Worm (Caenorhabditis elegans) whole organism, dauer: ENCODE results near the gene C06A8.6.

Experiments used
- unc-62 ChIP-seq: sonication (generic microtip); optimal IDR thresholded peaks from 2 replicates; lab custom pipeline; 2017; ENCODE audit warnings: missing biosample characterization, missing genetic modification reagents, missing genetic modification characterization

The C06A8.6 gene

DNA sequence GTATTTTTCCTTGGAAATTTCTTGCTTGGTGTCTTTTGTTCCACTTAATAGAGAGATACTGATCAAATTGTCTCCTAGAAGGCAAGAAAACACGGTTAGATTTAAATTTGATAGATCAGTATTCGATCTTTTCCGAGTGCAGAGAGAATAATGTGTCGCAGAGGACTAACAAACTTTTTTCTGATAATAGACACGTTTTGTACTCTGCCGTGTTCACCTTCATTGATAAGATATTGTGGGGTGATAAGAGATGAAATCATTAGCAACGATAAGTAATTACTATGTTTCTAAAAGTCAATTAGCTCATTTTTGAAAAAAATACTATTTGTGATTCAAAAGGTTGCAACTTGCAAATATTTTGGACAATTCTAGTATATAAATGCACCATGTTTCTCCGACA is 4.4 kb downstream of the C06A8.6 start:
- no peak for TF ChIP-seq unc-62

DNA sequence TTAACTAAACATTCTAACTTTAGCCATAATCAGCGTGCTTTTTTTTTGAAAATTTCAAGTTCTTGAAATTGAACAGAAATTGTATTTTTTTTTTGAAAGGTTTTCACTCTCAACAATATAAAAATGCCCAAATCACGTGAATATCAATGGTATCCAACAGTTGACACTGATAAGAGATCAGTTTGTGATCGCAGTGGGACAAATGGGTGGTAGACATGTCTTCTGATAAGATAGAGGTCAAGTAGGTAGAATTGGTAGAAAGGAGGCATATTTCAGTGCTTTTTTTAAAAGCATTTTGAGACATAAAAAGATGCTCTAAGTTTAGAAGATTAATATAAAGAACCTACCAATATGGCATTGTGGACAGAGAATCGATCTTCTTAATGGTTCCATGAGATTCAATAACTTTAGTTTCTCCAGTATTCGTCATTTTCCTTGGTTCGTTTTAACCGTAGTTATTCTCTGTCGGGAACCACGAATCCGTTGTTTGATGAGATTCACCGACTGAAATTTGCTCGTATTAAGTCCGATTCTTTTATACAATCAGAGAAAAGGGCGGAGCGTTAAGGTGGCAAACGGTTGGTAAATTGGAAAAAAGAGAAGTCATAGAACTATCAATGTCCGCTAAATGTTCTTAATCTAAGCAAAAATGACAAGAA is 5.2 kb downstream of the C06A8.6 start, which contains the start of gene mthf-1:
Gene mthf-1, minus strand, starts transcription at position 504 of the 659 bp plus-strand sequence.
- TF ChIP-seq unc-62 = no peak

DNA sequence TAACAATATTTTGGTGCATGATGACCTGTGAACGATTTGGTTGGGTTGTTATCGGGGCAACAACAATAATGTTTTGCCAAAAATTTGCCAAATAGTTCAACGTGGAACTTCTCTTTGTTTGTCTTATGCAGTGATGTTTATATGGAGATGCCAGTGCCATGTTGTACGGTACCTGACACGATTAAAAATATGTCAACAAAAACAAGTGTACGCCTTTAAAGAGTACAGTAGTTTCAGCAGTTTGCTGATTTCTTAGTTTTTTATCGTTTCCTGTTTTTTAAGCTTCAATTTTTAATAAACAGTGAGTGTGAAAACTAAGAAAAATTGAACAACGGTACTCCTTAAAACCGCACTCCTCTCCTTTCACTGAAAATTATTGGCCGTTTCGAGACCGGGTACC is 6.0 kb downstream of the C06A8.6 start:
- no peak for TF ChIP-seq unc-62

DNA sequence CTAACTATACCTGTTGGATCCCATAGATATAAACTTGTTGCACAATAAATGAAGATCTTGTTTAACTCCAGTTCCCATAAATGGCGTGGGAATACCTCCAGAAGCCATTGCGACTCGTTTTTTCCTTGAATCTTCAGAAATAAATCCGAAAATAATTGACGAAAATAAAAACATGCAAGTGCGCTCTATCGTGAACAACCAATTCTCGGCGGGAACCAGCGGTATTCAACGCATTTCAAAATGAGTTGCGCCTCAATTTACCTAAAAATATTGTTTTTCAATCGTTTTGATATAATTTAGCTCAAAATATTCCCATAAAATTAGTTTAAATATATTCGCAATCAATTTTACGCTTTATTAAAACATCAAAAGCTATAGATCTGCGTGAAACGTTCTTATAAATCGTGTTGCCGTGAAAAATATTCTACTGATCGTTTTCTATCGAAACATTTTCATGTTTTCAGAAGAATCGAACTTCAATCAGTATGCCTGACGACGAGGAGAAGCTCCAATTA is 8.9 kb downstream of the C06A8.6 start, which contains the start of the genes snpc-1.1 and spdl-1:
Gene snpc-1.1, minus strand, starts transcription at position 200 of the 515 bp plus-strand sequence.
Gene spdl-1, plus strand, starts transcription at position 465 of the 515 bp plus-strand sequence.
- TF ChIP-seq unc-62 = no peak

DNA sequence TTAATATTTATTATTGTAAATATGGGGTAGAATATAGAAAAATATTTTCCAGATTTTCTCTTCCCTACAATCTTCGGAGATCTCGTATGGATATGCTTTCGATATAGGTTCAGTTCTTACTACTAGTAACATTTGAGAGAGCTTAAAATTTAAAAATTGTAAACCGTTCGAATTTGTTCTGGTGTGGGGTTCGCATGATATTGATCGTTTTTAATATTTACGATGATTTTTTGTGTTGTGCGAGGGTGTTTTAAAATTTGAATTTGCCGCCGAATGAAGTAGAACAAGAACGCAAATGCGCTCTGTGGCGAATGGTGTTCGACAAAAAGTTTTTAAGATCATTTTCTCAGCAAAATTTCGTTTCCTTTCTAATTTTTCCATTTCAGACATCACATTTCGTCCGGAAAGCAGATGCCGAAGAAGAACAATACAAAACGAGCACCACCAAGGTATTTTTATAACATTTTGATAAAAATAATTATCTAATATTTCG is 11.2 kb downstream of the C06A8.6 start, which contains the start of gene skr-17:
Gene skr-17, plus strand, starts transcription at position 51 of the 493 bp plus-strand sequence.
- TF ChIP-seq unc-62 = no peak

DNA sequence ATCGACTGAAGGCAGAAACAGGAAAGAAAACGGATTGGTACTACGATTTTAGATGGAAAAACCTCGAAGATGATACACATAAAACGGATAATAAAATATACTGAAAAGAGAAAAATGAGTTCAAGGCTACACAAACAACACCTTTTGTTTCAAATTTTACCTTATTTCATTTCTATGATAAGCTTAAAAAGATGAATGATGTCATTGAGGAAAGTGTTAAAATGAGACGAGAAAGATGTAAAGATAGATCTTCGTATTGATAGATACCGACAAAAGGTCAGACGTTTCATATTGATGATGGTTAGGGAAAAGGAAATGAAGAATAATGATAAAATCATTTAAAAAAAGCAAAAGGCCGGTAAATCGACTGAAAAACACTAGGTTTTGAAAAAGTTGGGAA is 17.3 kb downstream of the C06A8.6 start:
- TF ChIP-seq unc-62 = no peak

DNA sequence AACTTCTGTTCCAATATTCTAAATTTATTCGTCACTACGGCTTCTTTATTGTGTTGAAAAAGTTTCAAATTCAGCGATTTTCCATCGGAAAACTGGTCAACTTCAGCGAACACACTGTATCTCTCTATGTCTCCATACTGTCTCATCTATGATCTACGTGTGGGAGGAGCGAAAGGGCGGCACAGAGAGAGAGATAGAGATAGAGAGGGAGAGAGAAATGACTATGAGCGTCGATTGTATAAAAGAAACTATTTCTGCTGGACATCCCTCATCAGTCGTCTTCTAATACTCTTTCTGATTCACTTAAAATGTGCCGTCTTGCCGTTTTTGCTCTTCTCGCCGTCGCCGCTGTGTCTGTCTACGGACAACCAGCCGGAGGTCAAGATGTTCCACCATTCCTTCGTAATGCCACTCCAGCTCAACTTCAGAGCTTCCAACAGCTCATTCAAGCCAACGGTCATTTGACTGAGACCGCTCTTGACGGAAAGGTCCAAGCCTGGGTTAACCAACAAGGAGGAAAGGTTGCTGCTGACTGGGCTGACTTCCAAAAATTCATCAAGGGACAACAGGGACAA is 18.1 kb downstream of the C06A8.6 start, which contains the start of gene srlf-1:
Gene srlf-1, plus strand, starts transcription at position 268 of the 575 bp plus-strand sequence.
- no peak for TF ChIP-seq unc-62

DNA sequence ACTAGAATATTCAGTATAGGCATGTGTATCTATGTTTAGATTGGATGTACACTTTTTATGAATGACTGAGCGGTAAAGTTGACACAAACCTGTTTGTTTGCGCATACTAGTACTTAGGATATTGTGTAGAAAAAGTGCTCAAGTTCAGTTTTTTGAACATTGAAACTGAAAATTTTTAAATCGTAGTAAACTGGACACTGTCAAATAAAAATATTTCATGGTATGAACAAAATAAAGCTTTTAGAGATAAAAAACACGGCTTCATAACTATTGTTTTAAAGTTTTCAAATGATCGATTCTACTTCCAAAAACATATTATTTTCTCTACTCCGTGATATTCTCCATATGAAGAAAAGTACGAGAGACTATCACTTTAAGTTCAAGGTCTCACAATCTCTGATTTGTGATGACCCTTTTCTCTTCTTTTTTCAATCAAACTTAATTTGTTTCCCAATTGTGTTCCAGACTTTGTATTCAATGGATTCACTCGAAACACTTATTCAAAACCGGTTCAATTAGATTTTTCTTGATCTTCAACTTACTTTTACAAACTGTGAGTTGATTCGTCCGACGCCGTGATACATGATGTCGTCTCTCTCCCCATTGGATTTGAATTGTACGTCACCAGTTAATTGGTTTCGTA is 19.2 kb downstream of the C06A8.6 start:
- TF ChIP-seq unc-62 = no peak

DNA sequence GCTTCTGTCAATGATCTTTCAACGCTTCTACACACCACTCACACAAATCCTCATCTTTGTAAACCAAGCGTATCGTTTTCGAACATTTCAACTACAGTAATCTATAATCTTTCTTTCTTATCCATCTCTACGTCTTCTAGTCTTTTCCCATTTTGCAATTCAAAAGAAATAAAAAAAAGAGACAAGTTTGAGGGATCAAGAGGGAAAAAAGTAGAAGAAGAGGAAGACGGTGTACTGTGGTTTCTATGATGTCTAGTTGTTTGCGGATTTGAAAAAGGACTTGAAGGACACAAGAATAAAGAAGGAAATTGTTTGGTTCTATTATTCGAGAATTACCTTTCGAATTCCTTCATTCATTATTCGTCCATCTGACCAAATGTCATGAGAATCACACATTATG is 20.2 kb downstream of the C06A8.6 start:
- TF ChIP-seq unc-62 = no peak

DNA sequence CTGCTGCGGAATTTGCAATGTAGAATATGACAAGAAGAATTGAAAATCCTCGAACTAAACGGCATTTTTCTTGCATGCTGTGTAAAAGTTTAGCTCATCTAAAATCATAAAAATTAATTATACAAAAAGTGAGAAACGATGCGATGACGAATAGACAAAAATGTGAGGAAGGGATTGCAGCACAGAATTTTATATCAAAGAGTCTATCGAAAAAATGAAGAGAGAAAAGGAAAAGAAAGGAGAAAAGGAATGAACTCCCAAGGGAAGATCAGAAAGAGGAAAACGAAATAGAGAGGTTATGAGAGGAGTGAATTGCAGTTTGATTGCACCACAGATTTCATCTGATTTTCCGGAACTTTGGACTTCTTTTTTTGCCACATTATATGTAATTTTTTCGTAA is 21.9 kb downstream of the C06A8.6 start, which contains the start of gene glr-4:
Gene glr-4, minus strand, starts transcription at position 101 of the 400 bp plus-strand sequence.
- TF ChIP-seq unc-62 = no peak

DNA sequence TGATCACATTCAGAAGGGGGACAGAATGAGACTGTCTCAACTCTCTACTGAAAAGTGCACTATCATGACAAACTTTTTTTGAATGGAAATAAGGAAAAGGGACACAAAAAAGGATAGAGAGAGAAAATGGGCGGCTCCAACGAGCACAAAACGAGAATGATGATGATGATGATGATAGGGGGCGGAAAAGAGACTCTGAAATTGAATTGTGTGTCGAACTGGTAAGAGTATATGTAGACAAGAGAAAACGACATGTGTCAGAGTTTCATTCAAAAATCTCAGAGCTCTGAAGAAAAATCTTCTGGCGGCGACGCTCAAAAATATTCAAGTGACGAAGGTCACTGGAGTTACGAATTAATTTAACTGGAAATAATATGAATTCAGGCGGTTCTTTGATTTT is 23.0 kb downstream of the C06A8.6 start:
- TF ChIP-seq unc-62 = no peak

DNA sequence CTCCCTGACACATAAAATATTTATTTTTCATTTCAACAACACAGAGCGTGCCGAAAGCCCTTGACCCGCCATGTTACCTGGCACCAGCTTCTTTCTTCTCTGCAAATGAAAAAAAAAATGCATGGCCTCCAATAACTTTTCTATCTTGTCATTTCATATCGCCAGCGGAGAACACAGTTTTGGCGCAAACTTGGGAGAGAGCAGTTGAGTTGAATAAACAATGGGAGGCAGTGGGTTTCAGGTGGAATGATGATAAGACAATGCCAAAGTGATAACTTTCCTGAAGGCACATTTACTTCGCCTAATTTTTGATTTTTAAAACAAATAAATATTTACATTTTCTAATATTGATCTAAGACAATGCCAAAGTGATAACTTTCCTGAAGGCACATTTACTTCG is 29.0 kb downstream of the C06A8.6 start:
- no peak for TF ChIP-seq unc-62

DNA sequence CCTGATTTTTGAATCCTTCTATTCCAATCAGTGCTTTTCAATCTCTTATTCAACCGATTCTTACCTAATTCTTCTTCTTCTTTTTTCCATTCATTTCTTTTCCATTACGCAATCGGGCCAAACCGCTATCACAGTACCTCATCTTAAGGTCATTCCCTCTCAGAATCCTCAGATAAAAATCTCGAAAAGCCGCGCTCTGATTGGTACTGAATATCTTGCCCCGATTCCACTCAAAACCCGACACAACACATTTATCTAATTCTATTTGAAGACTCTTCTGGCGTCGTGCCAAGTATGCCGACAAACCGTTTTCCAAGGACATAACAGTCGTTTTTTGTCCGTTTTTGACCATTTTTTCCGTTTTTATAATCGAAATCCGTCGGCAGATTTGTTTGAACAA is 29.6 kb downstream of the C06A8.6 start:
- no peak for TF ChIP-seq unc-62

DNA sequence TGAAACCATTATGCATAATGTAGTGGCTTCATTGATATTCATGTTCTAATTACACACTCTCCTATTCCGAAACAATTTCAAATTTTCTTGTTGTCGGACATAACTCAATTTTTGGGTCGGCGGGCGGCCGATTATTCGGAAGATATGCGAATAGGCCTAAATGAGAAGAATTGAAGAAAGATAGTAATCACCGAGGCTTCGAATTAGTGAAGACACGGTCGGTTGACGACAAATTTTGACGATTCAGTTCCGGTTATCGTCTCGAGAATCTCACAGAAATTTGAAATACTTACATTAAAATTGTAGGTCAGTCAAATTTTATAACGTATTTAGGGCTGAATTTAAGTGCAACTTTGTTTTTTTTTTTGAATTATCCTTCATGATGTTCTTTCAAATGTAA is 30.9 kb downstream of the C06A8.6 start:
- no peak for TF ChIP-seq unc-62

DNA sequence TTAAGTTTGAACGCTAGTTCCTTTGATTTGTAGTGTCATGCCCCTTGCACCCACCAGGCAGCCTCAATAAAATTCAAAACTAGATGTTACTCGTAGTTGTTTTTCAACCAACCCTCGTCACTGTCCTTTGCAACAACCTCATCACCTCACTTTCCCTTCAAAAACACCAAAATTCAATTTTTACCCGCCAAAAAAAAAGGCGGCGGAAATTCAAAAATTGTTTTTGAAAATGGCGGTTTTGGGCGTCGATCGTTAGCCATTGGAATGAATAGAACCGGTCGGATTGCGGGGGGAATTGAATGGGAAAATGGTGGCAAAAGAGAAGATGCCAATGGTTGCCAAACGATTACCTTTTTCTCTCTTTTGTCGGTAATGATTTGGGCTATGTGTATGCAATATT is 33.8 kb downstream of the C06A8.6 start:
- TF ChIP-seq unc-62 = no peak

DNA sequence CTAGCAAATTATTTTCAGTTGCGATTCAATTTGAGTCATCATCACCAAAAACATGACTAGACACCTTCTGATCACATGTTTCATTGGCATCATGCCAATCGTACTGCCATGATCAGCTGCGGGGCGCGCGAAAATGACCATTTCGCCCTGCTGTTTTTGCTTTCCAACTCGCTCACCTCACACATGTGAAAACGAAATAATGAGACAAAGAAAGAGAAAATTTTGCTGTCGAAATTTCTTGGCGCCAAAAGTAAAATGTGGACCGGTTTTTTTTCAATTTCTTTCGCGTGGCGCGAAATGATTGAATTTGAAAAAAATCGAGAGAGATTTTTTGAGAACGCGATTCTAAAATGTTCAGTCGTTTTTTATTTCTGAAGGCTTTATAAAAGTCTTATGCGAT is 34.6 kb downstream of the C06A8.6 start:
- TF ChIP-seq unc-62 = no peak

DNA sequence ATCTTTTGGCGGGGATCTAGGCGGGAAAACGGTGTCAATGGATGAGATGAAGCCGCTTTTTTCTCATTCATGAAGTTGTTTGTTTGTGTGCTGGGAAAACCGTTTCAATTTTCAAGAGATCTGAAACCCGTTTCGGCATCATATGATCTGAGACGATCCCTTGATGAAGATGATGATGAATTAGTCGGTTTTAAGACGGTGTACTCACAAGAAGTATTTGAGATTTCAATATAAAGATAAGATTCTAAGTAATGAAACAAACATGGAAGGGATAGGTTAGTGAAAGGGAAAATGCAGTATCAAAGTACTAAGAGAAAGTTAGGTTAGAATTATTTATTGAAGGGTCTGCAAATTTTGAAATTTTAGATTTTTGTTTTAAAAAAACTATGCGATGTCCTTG is 35.9 kb downstream of the C06A8.6 start:
- TF ChIP-seq unc-62 = no peak
